Fruit fly (Drosophila melanogaster): ENCODE data around the gene CG14085.

DNA sequence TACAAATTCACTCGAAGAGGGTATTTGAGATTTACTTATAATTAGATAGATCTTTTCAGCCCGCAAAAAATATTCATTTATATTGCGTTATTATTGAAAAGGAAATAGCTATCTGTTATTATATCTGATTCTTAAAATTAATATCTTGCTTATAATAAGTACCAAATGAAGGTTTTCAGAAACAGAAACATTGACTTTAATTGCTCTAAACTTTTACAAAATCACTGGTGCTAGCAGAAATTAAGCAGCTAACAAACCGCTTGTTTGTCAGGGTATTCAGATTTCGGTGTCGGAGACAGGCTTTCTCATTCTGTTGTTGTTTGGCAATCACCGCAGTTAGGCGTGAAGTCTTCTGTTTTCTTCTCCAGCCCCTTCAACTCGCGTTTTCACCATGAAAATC is 47.5 kb downstream of the CG14085 start:
- TF ChIP-seq Pif1B (GFP tag; optimal IDR thresholded peaks at IDR 0.05) (no peak), D1 (tag; optimal IDR thresholded peaks at IDR 0.05) (no peak), fd96Ca (GFP tag; IDR thresholded peaks at IDR 0.05) (no peak), rn (GFP tag; IDR thresholded peaks at IDR 0.05) (no peak), CG8159 (tag; optimal IDR thresholded peaks at IDR 0.05) (no peak), CG13204 (GFP tag; optimal IDR thresholded peaks at IDR 0.05) (no peak), CG32121 (GFP tag; IDR thresholded peaks at IDR 0.05) (no peak)
